Fruit fly (Drosophila melanogaster) whole organism, prepupa: ENCODE measurements around the gene CG17109.

ENCODE experiments used
- Blimp-1 ChIP-seq: fragments of 200-800 bp; sonication (Bioruptor generic); optimal IDR thresholded peaks from 3 replicates; lab custom pipeline; 2017; ENCODE audit warnings: missing biosample characterization, missing genetic modification characterization, mild to moderate bottlenecking, moderate library complexity, missing genetic modification reagents
- CG11294 ChIP-seq: fragments of 200-800 bp; sonication (Bioruptor generic); IDR thresholded peaks from 2 replicates; pipeline ENCODE4 v1.3.6; 2022; ENCODE audit warnings: missing biosample characterization, missing genetic modification characterization
- CG11902 ChIP-seq: fragments of 200-800 bp; sonication (Bioruptor generic); optimal IDR thresholded peaks from 3 replicates; lab custom pipeline; 2016; ENCODE audit warnings: missing biosample characterization, missing genetic modification characterization
- CG15336 ChIP-seq: fragments of 200-800 bp; sonication (Bioruptor generic); IDR thresholded peaks from 2 replicates; pipeline ENCODE4 v1.3.6; 2022; ENCODE audit warnings: missing biosample characterization, missing genetic modification characterization
- CG1621 ChIP-seq: fragments of 200-800 bp; sonication (Bioruptor generic); optimal IDR thresholded peaks from 3 replicates; lab custom pipeline; 2018; ENCODE audit warnings: missing biosample characterization, mild to moderate bottlenecking, missing genetic modification characterization
- CG3032 ChIP-seq: fragments of 200-800 bp; optimal IDR thresholded peaks from 2 replicates; lab custom pipeline; 2019; ENCODE audit warnings: missing biosample characterization, mild to moderate bottlenecking, missing genetic modification characterization, moderate library complexity
- CG4318 ChIP-seq: fragments of 200-800 bp; sonication (Bioruptor generic); optimal IDR thresholded peaks from 3 replicates; lab custom pipeline; 2017; ENCODE audit warnings: missing biosample characterization, mild to moderate bottlenecking, missing genetic modification characterization
- CG6276 ChIP-seq: fragments of 200-800 bp; sonication (Bioruptor generic); optimal IDR thresholded peaks from 2 replicates; lab custom pipeline; 2017; ENCODE audit warnings: missing biosample characterization, mild to moderate bottlenecking, missing genetic modification characterization
- CG6854 ChIP-seq: fragments of 200-800 bp; sonication (Bioruptor generic); optimal IDR thresholded peaks from 2 replicates; lab custom pipeline; 2017; ENCODE audit warnings: missing biosample characterization, mild to moderate bottlenecking, missing genetic modification characterization
- CG7368 ChIP-seq: fragments of 200-800 bp; sonication (Bioruptor generic); optimal IDR thresholded peaks from 3 replicates; lab custom pipeline; 2016; ENCODE audit warnings: missing biosample characterization, missing genetic modification characterization
- CG8119 ChIP-seq: fragments of 200-800 bp; sonication (Bioruptor generic); IDR thresholded peaks from 3 replicates; pipeline ENCODE4 v1.3.6; 2022; ENCODE audit warnings: missing biosample characterization, missing genetic modification characterization
- CG8632 ChIP-seq: fragments of 200-800 bp; sonication (Bioruptor generic); optimal IDR thresholded peaks from 3 replicates; lab custom pipeline; 2016; ENCODE audit warnings: missing biosample characterization, missing genetic modification characterization
- CG9139 ChIP-seq: fragments of 200-800 bp; sonication (Bioruptor generic); optimal IDR thresholded peaks from 3 replicates; lab custom pipeline; 2017; ENCODE audit warnings: missing biosample characterization, mild to moderate bottlenecking, missing genetic modification characterization
- Eip75B ChIP-seq: fragments of 200-800 bp; sonication (Bioruptor generic); optimal IDR thresholded peaks from 3 replicates; lab custom pipeline; 2016; ENCODE audit warnings: missing biosample characterization, missing genetic modification characterization
- Eip78C ChIP-seq: fragments of 200-800 bp; sonication (Bioruptor generic); peaks from one replicate; lab custom pipeline; 2016; ENCODE audit warnings: missing biosample characterization, missing genetic modification characterization
- Ets21C ChIP-seq: fragments of 200-800 bp; sonication (Bioruptor generic); optimal IDR thresholded peaks from 3 replicates; lab custom pipeline; 2016; ENCODE audit warnings: missing biosample characterization, missing genetic modification characterization
- Hr39 ChIP-seq: fragments of 200-800 bp; sonication (Bioruptor generic); optimal IDR thresholded peaks from 2 replicates; lab custom pipeline; 2016; ENCODE audit warnings: missing biosample characterization, missing genetic modification characterization
- Hr4 ChIP-seq: fragments of 200-800 bp; sonication (Bioruptor generic); optimal IDR thresholded peaks from 3 replicates; lab custom pipeline; 2016; ENCODE audit warnings: missing biosample characterization, missing genetic modification characterization
- Lpt ChIP-seq: fragments of 200-800 bp; sonication (Bioruptor generic); optimal IDR thresholded peaks from 3 replicates; lab custom pipeline; 2016; ENCODE audit warnings: missing biosample characterization, missing genetic modification characterization
- Met ChIP-seq: fragments of 200-800 bp; sonication (Bioruptor generic); optimal IDR thresholded peaks from 3 replicates; lab custom pipeline; 2016; ENCODE audit warnings: missing biosample characterization, missing genetic modification characterization
- Sox102F ChIP-seq: fragments of 200-800 bp; sonication (Bioruptor generic); optimal IDR thresholded peaks from 2 replicates; lab custom pipeline; 2016; ENCODE audit warnings: missing biosample characterization, mild to moderate bottlenecking, missing genetic modification characterization
- achi ChIP-seq: fragments of 200-800 bp; sonication (Bioruptor generic); optimal IDR thresholded peaks from 3 replicates; lab custom pipeline; 2016; ENCODE audit warnings: missing biosample characterization, missing genetic modification characterization
- cyc ChIP-seq: fragments of 200-800 bp; sonication (Bioruptor generic); optimal IDR thresholded peaks from 3 replicates; lab custom pipeline; 2016; ENCODE audit warnings: missing biosample characterization, missing genetic modification characterization
- dsx ChIP-seq: fragments of 200-800 bp; optimal IDR thresholded peaks from 3 replicates; lab custom pipeline; 2019; ENCODE audit warnings: missing biosample characterization, mild to moderate bottlenecking, missing genetic modification characterization, moderate library complexity; ENCODE audit not compliant: poor library complexity, severe bottlenecking
- esn ChIP-seq: fragments of 200-800 bp; sonication (Bioruptor generic); optimal IDR thresholded peaks from 2 replicates; lab custom pipeline; 2016; ENCODE audit warnings: missing biosample characterization, mild to moderate bottlenecking, missing genetic modification characterization, moderate library complexity
- fd85E ChIP-seq: fragments of 200-800 bp; sonication (Bioruptor generic); optimal IDR thresholded peaks from 3 replicates; lab custom pipeline; 2016; ENCODE audit warnings: missing biosample characterization, missing genetic modification characterization
- fkh ChIP-seq: fragments of 200-800 bp; sonication (Bioruptor generic); optimal IDR thresholded peaks from 3 replicates; lab custom pipeline; 2017; ENCODE audit warnings: missing biosample characterization, mild to moderate bottlenecking, missing genetic modification characterization, moderate library complexity
- net ChIP-seq: fragments of 200-800 bp; sonication (Bioruptor generic); optimal IDR thresholded peaks from 3 replicates; lab custom pipeline; 2016; ENCODE audit warnings: missing biosample characterization, missing genetic modification characterization
- spab ChIP-seq: fragments of 200-800 bp; sonication (Bioruptor generic); optimal IDR thresholded peaks from 2 replicates; lab custom pipeline; 2017; ENCODE audit warnings: missing biosample characterization, mild to moderate bottlenecking, missing genetic modification characterization, missing genetic modification reagents

CG17109 gene

dm6 chr3R:23126241-23127022 lies 30.9 kb downstream of the CG17109 start, which contains the start of gene CG31365 (continued):
- TF ChIP-seq spab (GFP tag; lab: Kevin White, UChicago) (no peak), Eip75B (GFP tag; lab: Kevin White, UChicago) (no peak), dsx (GFP tag; lab: Kevin White, UChicago) (no peak), CG3032 (tag; lab: Kevin White, UChicago) (no peak), CG4318 (no peak), Sox102F (no peak), Ets21C (GFP tag; lab: Kevin White, UChicago) (no peak), Lpt (no peak), CG15336 (no peak), esn (GFP tag; lab: Kevin White, UChicago) (peak; percentile 49), CG1621 (tag; lab: Kevin White, UChicago) (peak; percentile 10)

dm6 chr3R:23127796-23128195 lies 32.3 kb downstream of the CG17109 start, which contains the start of gene CG31457:
CG31457 (minus strand) TSS chr3R:23127981.
- no peak for TF ChIP-seq net (GFP tag; lab: Kevin White, UChicago)
- peak; percentile 24 for TF ChIP-seq fkh (GFP tag; lab: Kevin White, UChicago)
- TF ChIP-seq Eip78C (GFP tag; lab: Kevin White, UChicago) = peak; percentile 4
- no peak for TF ChIP-seq fd85E (GFP tag; lab: Kevin White, UChicago)
- TF ChIP-seq Blimp-1 (GFP tag; lab: Kevin White, UChicago) = no peak
- TF ChIP-seq Met (GFP tag; lab: Kevin White, UChicago) = no peak
- no peak for TF ChIP-seq CG11294 (GFP tag; lab: Robert Waterston, UW)
- TF ChIP-seq Hr39 (GFP tag; lab: Kevin White, UChicago) = peak; percentile 0
- no peak for TF ChIP-seq CG4318
- TF ChIP-seq esn (GFP tag; lab: Kevin White, UChicago) = peak; percentile 15

- TF ChIP-seq CG11902 (GFP tag; lab: Kevin White, UChicago) = no peak
- TF ChIP-seq CG7368 (GFP tag; lab: Kevin White, UChicago) = no peak
- TF ChIP-seq CG15336 = no peak
- no peak for TF ChIP-seq CG9139 (GFP tag; lab: Kevin White, UChicago)
Observed at dm6 chr3R:23129617-23130016, 34.1 kb downstream of the CG17109 start.

DNA sequence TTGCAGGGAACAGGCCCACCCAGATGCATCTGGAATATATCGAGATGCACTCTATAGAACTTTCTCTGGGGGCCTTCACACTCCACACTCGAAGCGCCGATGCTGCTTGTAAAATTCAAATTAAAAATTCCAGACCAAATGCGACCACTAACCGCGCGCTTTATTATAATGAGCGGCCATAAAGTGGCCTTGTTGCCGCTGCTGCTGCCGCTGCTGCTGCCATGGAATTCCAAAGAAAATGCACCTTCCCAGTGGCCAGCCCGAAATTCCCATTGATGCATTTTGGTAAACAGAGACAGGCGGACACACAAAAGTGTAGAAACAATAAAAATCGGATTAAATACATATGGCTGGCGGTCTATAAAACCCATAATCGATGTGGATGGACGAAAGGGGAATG lies 34.7 kb downstream of the CG17109 start:
- no peak for TF ChIP-seq CG6854 (GFP tag; lab: Kevin White, UChicago)
- no peak for TF ChIP-seq CG11902 (GFP tag; lab: Kevin White, UChicago)
- TF ChIP-seq CG1621 (tag; lab: Kevin White, UChicago) = no peak
- TF ChIP-seq CG8119 (GFP tag; lab: Robert Waterston, UW) = no peak
- TF ChIP-seq CG8632 (GFP tag; lab: Kevin White, UChicago) = no peak
- no peak for TF ChIP-seq fd85E (GFP tag; lab: Kevin White, UChicago)
- no peak for TF ChIP-seq Blimp-1 (GFP tag; lab: Kevin White, UChicago)
- TF ChIP-seq achi (GFP tag; lab: Kevin White, UChicago) = no peak
- TF ChIP-seq Hr4 = no peak

DNA sequence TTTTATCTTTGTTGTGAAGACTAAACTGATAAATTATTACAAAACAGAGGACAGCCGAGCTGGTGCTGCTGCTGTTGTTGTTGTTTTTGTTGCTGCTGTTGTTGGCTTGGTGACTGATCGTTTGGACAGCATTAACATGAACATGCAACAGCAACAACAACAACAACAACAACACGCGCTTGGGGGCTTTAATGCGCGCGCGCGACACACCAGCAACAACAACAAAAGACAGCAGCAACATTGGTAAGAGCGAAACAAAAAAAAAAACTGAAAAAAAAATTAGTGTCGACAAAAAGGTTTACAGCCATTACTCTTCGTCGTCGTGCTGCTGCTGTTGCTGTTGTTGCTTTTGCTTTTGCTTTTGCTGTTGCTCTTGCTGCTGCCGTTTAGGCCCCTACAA lies 35.4 kb downstream of the CG17109 start:
- TF ChIP-seq cyc (no peak), spab (GFP tag; lab: Kevin White, UChicago) (no peak), CG4318 (no peak), CG6276 (no peak), net (GFP tag; lab: Kevin White, UChicago) (no peak), CG9139 (GFP tag; lab: Kevin White, UChicago) (no peak), esn (GFP tag; lab: Kevin White, UChicago) (no peak), CG11294 (GFP tag; lab: Robert Waterston, UW) (no peak)
